Worm (Caenorhabditis elegans): ENCODE measurements around the gene clec-178.

clec-178 gene

ce11 chrIV:5657126-5657666 is 3.4 kb downstream of the clec-178 start (continued):
- TF ChIP-seq ceh-82 (tag; optimal IDR thresholded peaks at IDR 0.05) = no peak
- no peak for TF ChIP-seq ceh-16 (tag; optimal IDR thresholded peaks at IDR 0.05)
- no peak for TF ChIP-seq ama-1 (optimal IDR thresholded peaks at IDR 0.05)
- TF ChIP-seq ZK546.5 (tag; optimal IDR thresholded peaks at IDR 0.05) = no peak
- TF ChIP-seq unc-62 (GFP tag; optimal IDR thresholded peaks at IDR 0.05) = no peak
- TF ChIP-seq skn-1 (tag; optimal IDR thresholded peaks at IDR 0.05) = no peak
- TF ChIP-seq nhr-76 (tag; optimal IDR thresholded peaks at IDR 0.05) = no peak
- no peak for TF ChIP-seq unc-39 (tag; optimal IDR thresholded peaks at IDR 0.05)
- no peak for TF ChIP-seq nhr-77 (tag; optimal IDR thresholded peaks at IDR 0.05)
- peak; percentile 81 for TF ChIP-seq pha-4 (tag; optimal IDR thresholded peaks at IDR 0.05)
- TF ChIP-seq nhr-237 (tag; optimal IDR thresholded peaks at IDR 0.05) = no peak
- peak; percentile 62 for TF ChIP-seq lin-15B (tag; optimal IDR thresholded peaks at IDR 0.05)
- TF ChIP-seq daf-12 (tag; optimal IDR thresholded peaks at IDR 0.05) = no peak
- peak; percentile 47 for TF ChIP-seq elt-2 (tag; optimal IDR thresholded peaks at IDR 0.05)
- TF ChIP-seq tbx-2 (tag; optimal IDR thresholded peaks at IDR 0.05) = peak; percentile 59
- TF ChIP-seq ceh-9 (tag; optimal IDR thresholded peaks at IDR 0.05) = no peak
- TF ChIP-seq nhr-23 (tag; optimal IDR thresholded peaks at IDR 0.05) = peak; percentile 94
- TF ChIP-seq mml-1 (tag; optimal IDR thresholded peaks at IDR 0.05) = no peak
- no peak for TF ChIP-seq mdl-1 (tag; optimal IDR thresholded peaks at IDR 0.05)
- TF ChIP-seq lin-39 (tag; optimal IDR thresholded peaks at IDR 0.05) = peak; percentile 12

ce11 chrIV:5658225-5658624 is 4.5 kb downstream of the clec-178 start:
- TF ChIP-seq aly-2 (tag; optimal IDR thresholded peaks at IDR 0.05) (no peak), lin-15B (tag; optimal IDR thresholded peaks at IDR 0.05) (no peak), elt-2 (tag; optimal IDR thresholded peaks at IDR 0.05) (peak; percentile 52), ZK546.5 (tag; optimal IDR thresholded peaks at IDR 0.05) (no peak)

ce11 chrIV:5658897-5659296 is 5.1 kb downstream of the clec-178 start:
- TF ChIP-seq lsy-12 (tag; optimal IDR thresholded peaks at IDR 0.05) (no peak), aly-2 (tag; optimal IDR thresholded peaks at IDR 0.05) (no peak), pqm-1 (tag; optimal IDR thresholded peaks at IDR 0.05) (peak; percentile 88), elt-2 (tag; optimal IDR thresholded peaks at IDR 0.05) (peak; percentile 68), nhr-43 (tag; optimal IDR thresholded peaks at IDR 0.05; ENCODE audit: poor library complexity, severe bottlenecking) (no peak), mml-1 (tag; optimal IDR thresholded peaks at IDR 0.05) (no peak)

DNA sequence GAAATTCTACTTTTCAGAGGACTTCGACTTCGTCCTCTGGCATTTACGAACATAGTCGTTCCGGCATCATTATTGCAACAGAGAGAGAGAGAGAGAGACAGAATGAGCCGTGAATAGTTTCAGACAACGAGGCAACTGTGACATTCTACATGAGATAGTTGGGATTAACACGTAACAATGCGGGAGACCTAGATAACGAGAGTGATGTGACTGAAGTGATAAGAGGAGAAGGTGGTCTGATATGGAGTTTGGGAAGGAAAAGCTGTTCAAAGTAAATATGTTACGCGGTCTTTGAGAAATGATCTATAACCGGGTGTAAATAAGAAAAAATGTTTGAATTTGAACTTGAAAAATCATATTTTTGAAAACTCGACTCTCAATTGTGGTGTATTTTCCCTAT is 5.7 kb downstream of the clec-178 start:
- no peak for TF ChIP-seq nhr-76 (tag; optimal IDR thresholded peaks at IDR 0.05)
- no peak for TF ChIP-seq nhr-11 (tag; optimal IDR thresholded peaks at IDR 0.05)
- no peak for TF ChIP-seq R02D3.7 (tag; optimal IDR thresholded peaks at IDR 0.05)
- no peak for TF ChIP-seq fkh-2 (tag; optimal IDR thresholded peaks at IDR 0.05)
- peak; percentile 21 for TF ChIP-seq nfya-1 (tag; optimal IDR thresholded peaks at IDR 0.05; ENCODE audit: insufficient read depth)
- TF ChIP-seq jun-1 (tag; optimal IDR thresholded peaks at IDR 0.05) = peak; percentile 58
- no peak for TF ChIP-seq mml-1 (tag; optimal IDR thresholded peaks at IDR 0.05)
- TF ChIP-seq tbx-2 (tag; optimal IDR thresholded peaks at IDR 0.05) = no peak
- no peak for TF ChIP-seq snpc-4 (tag; optimal IDR thresholded peaks at IDR 0.05)
- no peak for TF ChIP-seq ztf-11 (tag; optimal IDR thresholded peaks at IDR 0.05)
- no peak for TF ChIP-seq skn-1 (tag; optimal IDR thresholded peaks at IDR 0.05)
- peak; percentile 71 for TF ChIP-seq pha-4 (tag; optimal IDR thresholded peaks at IDR 0.05)
- no peak for TF ChIP-seq nhr-77 (tag; optimal IDR thresholded peaks at IDR 0.05)
- TF ChIP-seq pqm-1 (tag; optimal IDR thresholded peaks at IDR 0.05) = peak; percentile 95
- TF ChIP-seq lin-15B (tag; optimal IDR thresholded peaks at IDR 0.05) = no peak
- no peak for TF ChIP-seq lin-39 (tag; optimal IDR thresholded peaks at IDR 0.05)
- TF ChIP-seq nhr-237 (tag; optimal IDR thresholded peaks at IDR 0.05) = no peak
- no peak for TF ChIP-seq ceh-9 (tag; optimal IDR thresholded peaks at IDR 0.05)
- no peak for TF ChIP-seq ceh-28 (tag; optimal IDR thresholded peaks at IDR 0.05)
- no peak for TF ChIP-seq sea-2 (GFP tag; optimal IDR thresholded peaks at IDR 0.05)
- TF ChIP-seq ceh-82 (tag; optimal IDR thresholded peaks at IDR 0.05) = no peak
- TF ChIP-seq elt-2 (tag; optimal IDR thresholded peaks at IDR 0.05) = peak; percentile 86
- no peak for TF ChIP-seq elt-3 (tag; optimal IDR thresholded peaks at IDR 0.05)
- TF ChIP-seq fkh-10 (GFP tag; optimal IDR thresholded peaks at IDR 0.05) = no peak
- no peak for TF ChIP-seq nhr-67 (tag; optimal IDR thresholded peaks at IDR 0.05)

All from whole organism, L3 larva.